Worm (Caenorhabditis elegans): Measurements from ENCODE around the gene nhr-130.

ce11 chrV:527602-528001 is 44.5 kb upstream of the nhr-130 start, which contains the start of gene srw-108:
- TF ChIP-seq jun-1 (tag; optimal IDR thresholded peaks at IDR 0.05) (no peak), unc-62 (GFP tag; optimal IDR thresholded peaks at IDR 0.05) (no peak)

Measured in whole organism, L3 larva.